Worm (Caenorhabditis elegans) whole organism, mixed stage, embryonic: ENCODE results near the gene fbxb-114.
"Not testable (repeated sequence)": the region's sequence is repeated elsewhere in the genome, so short reads cannot be mapped to it uniquely, and the experiment has no call there.

ENCODE experiments used
- M03D4.4 ChIP-seq: sonication (generic microtip); optimal IDR thresholded peaks from 2 replicates; lab custom pipeline; 2017; ENCODE audit warnings: mild to moderate bottlenecking, missing genetic modification characterization, missing compliant biosample characterization
- bed-3 ChIP-seq: fragments of 200-800 bp; sonication (Bioruptor generic); optimal IDR thresholded peaks from 3 replicates; lab custom pipeline; 2018; ENCODE audit warnings: mild to moderate bottlenecking, missing genetic modification characterization, moderate library complexity, missing compliant biosample characterization
- blmp-1 ChIP-seq: fragments of 150-350 bp; optimal IDR thresholded peaks from 2 replicates; lab custom pipeline; 2014; ENCODE audit warnings: missing biosample characterization, missing genetic modification characterization
- ceh-39 ChIP-seq: fragments of 150-350 bp; optimal IDR thresholded peaks from 2 replicates; lab custom pipeline; 2014; ENCODE audit warnings: missing biosample characterization, missing genetic modification characterization
- ceh-43 ChIP-seq: fragments of 200-800 bp; sonication (Bioruptor generic); optimal IDR thresholded peaks from 2 replicates; lab custom pipeline; 2018; ENCODE audit warnings: mild to moderate bottlenecking, missing genetic modification characterization, moderate library complexity, missing compliant biosample characterization
- ceh-83 ChIP-seq: fragments of 200-800 bp; sonication (Bioruptor generic); optimal IDR thresholded peaks from 2 replicates; lab custom pipeline; 2018; ENCODE audit warnings: mild to moderate bottlenecking, missing genetic modification characterization, missing compliant biosample characterization
- ces-1 ChIP-seq: fragments of 150-350 bp; optimal IDR thresholded peaks from 2 replicates; lab custom pipeline; 2014; ENCODE audit warnings: missing biosample characterization, missing genetic modification reagents, missing genetic modification characterization
- cnd-1 ChIP-seq: fragments of 200-800 bp; sonication (Bioruptor generic); optimal IDR thresholded peaks from 2 replicates; lab custom pipeline; 2018; ENCODE audit warnings: mild to moderate bottlenecking, missing genetic modification characterization, missing compliant biosample characterization
- drap-1 ChIP-seq: fragments of 200-800 bp; sonication (Bioruptor generic); optimal IDR thresholded peaks from 3 replicates; lab custom pipeline; 2018; ENCODE audit warnings: mild to moderate bottlenecking, missing genetic modification characterization, missing compliant biosample characterization
- elt-1 ChIP-seq: sonication (generic microtip); optimal IDR thresholded peaks from 2 replicates; lab custom pipeline; 2017; ENCODE audit warnings: missing genetic modification characterization, mild to moderate bottlenecking, missing compliant biosample characterization, antibody characterized with exemption, moderate library complexity, borderline replicate concordance; ENCODE audit not compliant: insufficient read depth
- elt-3 ChIP-seq: fragments of 150-350 bp; optimal IDR thresholded peaks from 2 replicates; lab custom pipeline; 2014; ENCODE audit warnings: missing biosample characterization, missing genetic modification characterization
- flh-1 ChIP-seq: fragments of 200-800 bp; sonication (Bioruptor generic); optimal IDR thresholded peaks from 2 replicates; lab custom pipeline; 2018; ENCODE audit warnings: mild to moderate bottlenecking, missing genetic modification characterization, moderate library complexity, missing compliant biosample characterization
- ham-2 ChIP-seq: fragments of 200-800 bp; sonication (Bioruptor generic); optimal IDR thresholded peaks from 2 replicates; lab custom pipeline; 2018; ENCODE audit warnings: mild to moderate bottlenecking, missing genetic modification characterization, missing compliant biosample characterization
- hlh-1 ChIP-seq: fragments of 150-350 bp; optimal IDR thresholded peaks from 2 replicates; lab custom pipeline; 2014; ENCODE audit warnings: missing biosample characterization, missing genetic modification reagents, missing genetic modification characterization
- lin-13 ChIP-seq: fragments of 150-350 bp; optimal IDR thresholded peaks from 2 replicates; lab custom pipeline; 2014; ENCODE audit warnings: missing biosample characterization, missing genetic modification characterization
- lin-32 ChIP-seq: fragments of 200-800 bp; sonication (Bioruptor generic); optimal IDR thresholded peaks from 2 replicates; lab custom pipeline; 2018; ENCODE audit warnings: mild to moderate bottlenecking, missing genetic modification characterization, missing compliant biosample characterization
- lsy-2 ChIP-seq: fragments of 150-350 bp; optimal IDR thresholded peaks from 2 replicates; lab custom pipeline; 2014; ENCODE audit warnings: missing biosample characterization, missing genetic modification characterization
- mab-5 ChIP-seq: fragments of 150-350 bp; optimal IDR thresholded peaks from 2 replicates; lab custom pipeline; 2014; ENCODE audit warnings: missing biosample characterization, missing genetic modification characterization
- mep-1 ChIP-seq: fragments of 150-350 bp; optimal IDR thresholded peaks from 2 replicates; lab custom pipeline; 2017; ENCODE audit warnings: missing biosample characterization, missing genetic modification reagents, missing genetic modification characterization, inconsistent platforms
- mls-2 ChIP-seq: sonication (generic microtip); optimal IDR thresholded peaks from 2 replicates; lab custom pipeline; 2016; ENCODE audit warnings: mild to moderate bottlenecking, missing genetic modification characterization, moderate library complexity, missing compliant biosample characterization
- nhr-12 ChIP-seq: fragments of 150-350 bp; optimal IDR thresholded peaks from 2 replicates; lab custom pipeline; 2014; ENCODE audit warnings: missing biosample characterization, missing genetic modification characterization
- nhr-2 ChIP-seq: fragments of 150-350 bp; optimal IDR thresholded peaks from 2 replicates; lab custom pipeline; 2014; ENCODE audit warnings: missing biosample characterization, missing genetic modification characterization
- nhr-237 ChIP-seq: fragments of 150-350 bp; optimal IDR thresholded peaks from 2 replicates; lab custom pipeline; 2014; ENCODE audit warnings: missing biosample characterization, missing genetic modification characterization
- nhr-28 ChIP-seq: fragments of 150-350 bp; optimal IDR thresholded peaks from 2 replicates; lab custom pipeline; 2014; ENCODE audit warnings: missing biosample characterization, missing genetic modification characterization
- nhr-76 ChIP-seq: sonication (generic microtip); optimal IDR thresholded peaks from 2 replicates; lab custom pipeline; 2017; ENCODE audit warnings: missing biosample characterization, missing genetic modification characterization
- pha-4 ChIP-seq: fragments of 150-350 bp; optimal IDR thresholded peaks from 2 replicates; lab custom pipeline; 2018; ENCODE audit warnings: missing biosample characterization, missing genetic modification reagents, missing genetic modification characterization
- sem-2 ChIP-seq: fragments of 200-800 bp; sonication (Bioruptor generic); optimal IDR thresholded peaks from 2 replicates; lab custom pipeline; 2018; ENCODE audit warnings: mild to moderate bottlenecking, missing genetic modification characterization, missing compliant biosample characterization
- snpc-4 ChIP-seq: fragments of 150-350 bp; optimal IDR thresholded peaks from 2 replicates; lab custom pipeline; 2014; ENCODE audit warnings: missing biosample characterization, missing genetic modification characterization
- sptf-1 ChIP-seq: sonication (generic microtip); optimal IDR thresholded peaks from 2 replicates; lab custom pipeline; 2017; ENCODE audit warnings: mild to moderate bottlenecking, missing genetic modification characterization, moderate library complexity, missing compliant biosample characterization
- tbx-8 ChIP-seq: fragments of 200-800 bp; sonication (Bioruptor generic); optimal IDR thresholded peaks from 2 replicates; lab custom pipeline; 2018; ENCODE audit warnings: mild to moderate bottlenecking, missing genetic modification characterization, moderate library complexity, missing compliant biosample characterization
- unc-120 ChIP-seq: sonication (generic microtip); optimal IDR thresholded peaks from 2 replicates; lab custom pipeline; 2017; ENCODE audit warnings: missing genetic modification characterization, missing compliant biosample characterization; ENCODE audit not compliant: poor library complexity, severe bottlenecking
- unc-39 ChIP-seq: fragments of 150-350 bp; optimal IDR thresholded peaks from 2 replicates; lab custom pipeline; 2014; ENCODE audit warnings: missing biosample characterization, missing genetic modification characterization
- unc-62 ChIP-seq: fragments of 150-350 bp; optimal IDR thresholded peaks from 2 replicates; lab custom pipeline; 2014; ENCODE audit warnings: missing biosample characterization, missing genetic modification reagents, missing genetic modification characterization
- zip-8 ChIP-seq: fragments of 150-350 bp; optimal IDR thresholded peaks from 2 replicates; lab custom pipeline; 2014; ENCODE audit warnings: missing biosample characterization, missing genetic modification characterization
- ztf-11 ChIP-seq: fragments of 150-350 bp; optimal IDR thresholded peaks from 2 replicates; lab custom pipeline; 2014; ENCODE audit warnings: missing biosample characterization, missing genetic modification characterization

fbxb-114 gene

ce11 chrX:16913669-16914068 is 8.0 kb upstream of the fbxb-114 start, which contains the start of gene F39F10.5:
TSS of gene F39F10.5 (minus strand) at chrX:16913769.
- TF ChIP-seq nhr-76 (tag; lab: Kevin White, UChicago); unc-39 (tag; lab: Kevin White, UChicago); ham-2: not testable (repeated sequence)

- no peak for TF ChIP-seq nhr-2 (tag; lab: Kevin White, UChicago)
- TF ChIP-seq, all 35 proteins: peak for 0
Measured at ce11 chrX:16919468-16919867, 2.2 kb upstream of the fbxb-114 start.

ce11 chrX:16923636-16924035 is 2.0 kb downstream of the fbxb-114 start, which contains the start of gene C30E1.4:
TSS of gene C30E1.4 (plus strand) at chrX:16923936.
- TF ChIP-seq nhr-237 = no peak
- no peak for TF ChIP-seq snpc-4
- TF ChIP-seq unc-120 (tag; lab: Kevin White, UChicago) = no peak
- TF ChIP-seq ces-1 (GFP tag; lab: Kevin White, UChicago) = no peak
- no peak for TF ChIP-seq cnd-1 (tag; lab: Kevin White, UChicago)
- TF ChIP-seq unc-62 (GFP tag; lab: Kevin White, UChicago) = no peak
- TF ChIP-seq ceh-83 (GFP tag; lab: Kevin White, UChicago) = no peak
- TF ChIP-seq mls-2 (tag; lab: Kevin White, UChicago) = no peak
- TF ChIP-seq blmp-1 (tag; lab: Kevin White, UChicago) = no peak
- TF ChIP-seq pha-4 (tag; lab: Kevin White, UChicago) = no peak
- TF ChIP-seq zip-8 (tag; lab: Kevin White, UChicago) = no peak
- no peak for TF ChIP-seq hlh-1 (tag; lab: Kevin White, UChicago)
- TF ChIP-seq ceh-39 (tag; lab: Kevin White, UChicago) = no peak
- TF ChIP-seq lin-32 = no peak
- no peak for TF ChIP-seq lin-13 (tag; lab: Kevin White, UChicago)
- TF ChIP-seq nhr-12 = no peak

- TF ChIP-seq pha-4 (tag; lab: Kevin White, UChicago) = no peak
- TF ChIP-seq ceh-39 (tag; lab: Kevin White, UChicago) = no peak
- TF ChIP-seq elt-3 (tag; lab: Kevin White, UChicago) = no peak
- TF ChIP-seq snpc-4 = no peak
- TF ChIP-seq unc-39 (tag; lab: Kevin White, UChicago) = no peak
- TF ChIP-seq unc-120 (tag; lab: Kevin White, UChicago) = no peak
- TF ChIP-seq mep-1 (tag; lab: Kevin White, UChicago) = no peak
Measured at ce11 chrX:16925343-16925742, 3.7 kb downstream of the fbxb-114 start.

ce11 chrX:16928087-16928486 is 6.5 kb downstream of the fbxb-114 start:
- TF ChIP-seq unc-120 (tag; lab: Kevin White, UChicago) (peak; percentile 52), mab-5 (tag; lab: Kevin White, UChicago) (no peak), sem-2 (GFP tag; lab: Kevin White, UChicago) (peak; percentile 83), mep-1 (tag; lab: Kevin White, UChicago) (no peak), cnd-1 (tag; lab: Kevin White, UChicago) (peak; percentile 92), lsy-2 (tag; lab: Kevin White, UChicago) (no peak), ham-2 (peak; percentile 56), flh-1 (GFP tag; lab: Kevin White, UChicago) (peak; percentile 48), unc-39 (tag; lab: Kevin White, UChicago) (no peak), hlh-1 (tag; lab: Kevin White, UChicago) (no peak), sptf-1 (tag; lab: Kevin White, UChicago) (peak; percentile 89), nhr-76 (tag; lab: Kevin White, UChicago) (no peak), elt-1 (tag; lab: Kevin White, UChicago) (no peak), nhr-237 (no peak), lin-13 (tag; lab: Kevin White, UChicago) (peak; percentile 34), ceh-39 (tag; lab: Kevin White, UChicago) (no peak), mls-2 (tag; lab: Kevin White, UChicago) (peak; percentile 89), tbx-8 (GFP tag; lab: Kevin White, UChicago) (peak; percentile 58), nhr-28 (no peak), unc-62 (GFP tag; lab: Kevin White, UChicago) (peak; percentile 21), lin-32 (peak; percentile 42), drap-1 (peak; percentile 86), bed-3 (GFP tag; lab: Kevin White, UChicago) (peak; percentile 53), elt-3 (tag; lab: Kevin White, UChicago) (no peak), ceh-83 (GFP tag; lab: Kevin White, UChicago) (peak; percentile 93), zip-8 (tag; lab: Kevin White, UChicago) (no peak), pha-4 (tag; lab: Kevin White, UChicago) (no peak), ztf-11 (tag; lab: Kevin White, UChicago) (peak; percentile 6), blmp-1 (tag; lab: Kevin White, UChicago) (no peak), snpc-4 (no peak), M03D4.4 (tag; lab: Kevin White, UChicago) (peak; percentile 87), ceh-43 (GFP tag; lab: Kevin White, UChicago) (peak; percentile 75), ces-1 (GFP tag; lab: Kevin White, UChicago) (no peak), nhr-2 (tag; lab: Kevin White, UChicago) (no peak), nhr-12 (no peak)
- TF ChIP-seq, all 35 proteins: peak for 17
